Worm (Caenorhabditis elegans) whole organism, mixed stage, embryonic: ENCODE data around the gene D1014.4.

Source experiments
- bed-3 ChIP-seq: fragments of 200-800 bp; sonication (Bioruptor generic); optimal IDR thresholded peaks from 3 replicates; lab custom pipeline; 2018; ENCODE audit warnings: mild to moderate bottlenecking, missing genetic modification characterization, moderate library complexity, missing compliant biosample characterization
- blmp-1 ChIP-seq: fragments of 150-350 bp; optimal IDR thresholded peaks from 2 replicates; lab custom pipeline; 2014; ENCODE audit warnings: missing biosample characterization, missing genetic modification characterization
- ceh-43 ChIP-seq: fragments of 200-800 bp; sonication (Bioruptor generic); optimal IDR thresholded peaks from 2 replicates; lab custom pipeline; 2018; ENCODE audit warnings: mild to moderate bottlenecking, missing genetic modification characterization, moderate library complexity, missing compliant biosample characterization
- elt-1 ChIP-seq: sonication (generic microtip); optimal IDR thresholded peaks from 2 replicates; lab custom pipeline; 2017; ENCODE audit warnings: missing genetic modification characterization, mild to moderate bottlenecking, missing compliant biosample characterization, antibody characterized with exemption, moderate library complexity, borderline replicate concordance; ENCODE audit not compliant: insufficient read depth
- elt-3 ChIP-seq: fragments of 150-350 bp; optimal IDR thresholded peaks from 2 replicates; lab custom pipeline; 2014; ENCODE audit warnings: missing biosample characterization, missing genetic modification characterization
- lsy-2 ChIP-seq: fragments of 150-350 bp; optimal IDR thresholded peaks from 2 replicates; lab custom pipeline; 2014; ENCODE audit warnings: missing biosample characterization, missing genetic modification characterization
- nhr-12 ChIP-seq: fragments of 150-350 bp; optimal IDR thresholded peaks from 2 replicates; lab custom pipeline; 2014; ENCODE audit warnings: missing biosample characterization, missing genetic modification characterization
- nhr-237 ChIP-seq: fragments of 150-350 bp; optimal IDR thresholded peaks from 2 replicates; lab custom pipeline; 2014; ENCODE audit warnings: missing biosample characterization, missing genetic modification characterization
- nhr-28 ChIP-seq: fragments of 150-350 bp; optimal IDR thresholded peaks from 2 replicates; lab custom pipeline; 2014; ENCODE audit warnings: missing biosample characterization, missing genetic modification characterization
- nhr-76 ChIP-seq: sonication (generic microtip); optimal IDR thresholded peaks from 2 replicates; lab custom pipeline; 2017; ENCODE audit warnings: missing biosample characterization, missing genetic modification characterization
- pha-4 ChIP-seq: fragments of 150-350 bp; optimal IDR thresholded peaks from 2 replicates; lab custom pipeline; 2018; ENCODE audit warnings: missing biosample characterization, missing genetic modification reagents, missing genetic modification characterization
- snpc-4 ChIP-seq: fragments of 150-350 bp; optimal IDR thresholded peaks from 2 replicates; lab custom pipeline; 2014; ENCODE audit warnings: missing biosample characterization, missing genetic modification characterization
- unc-39 ChIP-seq: fragments of 150-350 bp; optimal IDR thresholded peaks from 2 replicates; lab custom pipeline; 2014; ENCODE audit warnings: missing biosample characterization, missing genetic modification characterization
- ztf-11 ChIP-seq: fragments of 150-350 bp; optimal IDR thresholded peaks from 2 replicates; lab custom pipeline; 2014; ENCODE audit warnings: missing biosample characterization, missing genetic modification characterization

- TF ChIP-seq nhr-28 (tag; lab: Kevin White, UChicago), result no peak
- no peak for TF ChIP-seq lsy-2 (tag; lab: Kevin White, UChicago)
- no peak for TF ChIP-seq ztf-11
- TF ChIP-seq nhr-12 (tag; lab: Kevin White, UChicago), result no peak
- no peak for TF ChIP-seq unc-39 (tag; lab: Kevin White, UChicago)
- no peak for TF ChIP-seq nhr-237
- no peak for TF ChIP-seq elt-3
- TF ChIP-seq pha-4 (tag; lab: Kevin White, UChicago), result no peak
- TF ChIP-seq snpc-4 (tag; lab: Kevin White, UChicago), result no peak
- TF ChIP-seq ceh-43, result no peak
- TF ChIP-seq bed-3, result no peak
- no peak for TF ChIP-seq nhr-76 (tag; lab: Kevin White, UChicago)
- TF ChIP-seq blmp-1 (tag; lab: Kevin White, UChicago), result no peak
- TF ChIP-seq elt-1 (tag; lab: Kevin White, UChicago), result no peak
These were observed 42.4 kb upstream of the D1014.4 start, which contains the start of gene str-130 for ce11 chrV:8090595-8090994.
